Fruit fly (Drosophila melanogaster) whole organism, pupa: ENCODE data around the gene Rnb.

Source experiments
- CG10348 ChIP-seq: fragments of 200-800 bp; sonication (Bioruptor generic); IDR thresholded peaks from 2 replicates; pipeline ENCODE4 v1.3.6; 2022; ENCODE audit warnings: missing biosample characterization, missing genetic modification characterization
- CG12605 ChIP-seq: fragments of 200-800 bp; sonication (Bioruptor generic); IDR thresholded peaks from 2 replicates; pipeline ENCODE4 v1.3.6; 2022; ENCODE audit warnings: missing biosample characterization, missing genetic modification characterization
- CG13204 ChIP-seq: fragments of 200-800 bp; sonication (Bioruptor generic); optimal IDR thresholded peaks from 2 replicates; lab custom pipeline; 2018; ENCODE audit warnings: missing biosample characterization, mild to moderate bottlenecking, missing genetic modification characterization, moderate library complexity
- CG14655 ChIP-seq: fragments of 200-800 bp; sonication (Bioruptor generic); optimal IDR thresholded peaks from 3 replicates; lab custom pipeline; 2017; ENCODE audit warnings: mild to moderate bottlenecking, missing biosample characterization, missing genetic modification reagents, missing genetic modification characterization
- CG15710 ChIP-seq: fragments of 200-800 bp; sonication (Bioruptor generic); optimal IDR thresholded peaks from 2 replicates; lab custom pipeline; 2018; ENCODE audit warnings: missing biosample characterization, mild to moderate bottlenecking, missing genetic modification characterization, moderate library complexity
- CG17806 ChIP-seq: fragments of 200-800 bp; sonication (Bioruptor generic); optimal IDR thresholded peaks from 2 replicates; lab custom pipeline; 2018; ENCODE audit warnings: missing biosample characterization, mild to moderate bottlenecking, missing genetic modification characterization, moderate library complexity
- CG32121 ChIP-seq: fragments of 200-800 bp; sonication (Bioruptor generic); IDR thresholded peaks from 2 replicates; pipeline ENCODE4 v1.3.6; 2022; ENCODE audit warnings: missing biosample characterization, missing genetic modification characterization
- CG34367 ChIP-seq: fragments of 200-800 bp; sonication (Bioruptor generic); optimal IDR thresholded peaks from 2 replicates; lab custom pipeline; 2018; ENCODE audit warnings: missing biosample characterization, mild to moderate bottlenecking, missing genetic modification characterization
- CG4496 ChIP-seq: fragments of 200-800 bp; sonication (Bioruptor generic); IDR thresholded peaks from 3 replicates; pipeline ENCODE4 v1.3.6; 2022; ENCODE audit warnings: missing biosample characterization, missing genetic modification characterization
- CG8159 ChIP-seq: fragments of 200-800 bp; sonication (Bioruptor generic); optimal IDR thresholded peaks from 3 replicates; lab custom pipeline; 2018; ENCODE audit warnings: missing biosample characterization, mild to moderate bottlenecking, missing genetic modification characterization, moderate library complexity
- CG8301 ChIP-seq: fragments of 200-800 bp; sonication (Bioruptor generic); optimal IDR thresholded peaks from 2 replicates; lab custom pipeline; 2018; ENCODE audit warnings: missing biosample characterization, mild to moderate bottlenecking, missing genetic modification characterization
- CG9948 ChIP-seq: fragments of 200-800 bp; sonication (Bioruptor generic); optimal IDR thresholded peaks from 2 replicates; lab custom pipeline; 2018; ENCODE audit warnings: missing biosample characterization, mild to moderate bottlenecking, missing genetic modification characterization, moderate library complexity
- D1 ChIP-seq: fragments of 200-800 bp; sonication (Bioruptor generic); optimal IDR thresholded peaks from 2 replicates; lab custom pipeline; 2018; ENCODE audit warnings: missing biosample characterization, mild to moderate bottlenecking, missing genetic modification characterization, moderate library complexity
- EcR ChIP-seq: fragments of 200-800 bp; sonication (Bioruptor generic); optimal IDR thresholded peaks from 3 replicates; lab custom pipeline; 2019; ENCODE audit warnings: missing biosample characterization, missing genetic modification characterization, mild to moderate bottlenecking, moderate library complexity, missing genetic modification reagents
- Ets98B ChIP-seq: fragments of 200-800 bp; sonication (Bioruptor generic); IDR thresholded peaks from 2 replicates; pipeline ENCODE4 v1.3.6; 2022; ENCODE audit warnings: missing biosample characterization, missing genetic modification characterization
- Pif1A ChIP-seq: fragments of 200-800 bp; sonication (Bioruptor generic); optimal IDR thresholded peaks from 3 replicates; lab custom pipeline; 2016; ENCODE audit warnings: missing biosample characterization, missing genetic modification characterization
- Pif1B ChIP-seq: fragments of 200-800 bp; sonication (Bioruptor generic); optimal IDR thresholded peaks from 3 replicates; lab custom pipeline; 2016; ENCODE audit warnings: missing biosample characterization, missing genetic modification characterization
- Snoo ChIP-seq: fragments of 200-800 bp; sonication (Bioruptor generic); optimal IDR thresholded peaks from 3 replicates; lab custom pipeline; 2017; ENCODE audit warnings: missing biosample characterization, mild to moderate bottlenecking, missing genetic modification characterization, inconsistent platforms
- fd96Ca ChIP-seq: fragments of 200-800 bp; sonication (Bioruptor generic); IDR thresholded peaks from 3 replicates; pipeline ENCODE4 v1.3.6; 2022; ENCODE audit warnings: missing biosample characterization, missing genetic modification characterization
- gl ChIP-seq: fragments of 200-800 bp; sonication (Bioruptor generic); optimal IDR thresholded peaks from 2 replicates; lab custom pipeline; 2018; ENCODE audit warnings: missing biosample characterization, mild to moderate bottlenecking, missing genetic modification characterization
- rn ChIP-seq: fragments of 200-800 bp; sonication (Bioruptor generic); IDR thresholded peaks from 2 replicates; pipeline ENCODE4 v1.3.6; 2022; ENCODE audit warnings: missing biosample characterization, missing genetic modification characterization

Rnb gene

DNA sequence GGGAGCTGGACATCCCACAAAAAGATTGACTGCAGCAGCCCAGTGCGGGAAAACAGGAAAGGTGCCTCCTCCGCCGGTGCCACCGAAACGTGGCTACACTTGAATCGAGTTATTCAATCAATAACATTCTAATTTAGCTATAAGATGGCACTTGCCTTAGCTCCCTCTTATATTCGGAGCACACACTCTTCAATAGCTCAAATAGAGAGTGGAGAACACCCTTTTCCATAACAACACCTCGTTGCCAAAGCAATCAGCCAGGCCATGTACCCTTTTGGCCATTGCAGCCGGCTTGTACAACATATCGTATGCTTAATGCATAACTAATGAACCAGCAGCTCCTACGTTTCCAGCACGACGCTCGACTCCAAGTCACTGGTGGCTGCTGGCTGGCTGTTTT, 38.6 kb upstream of the Rnb start:
- TF ChIP-seq CG8301 (tag; lab: Kevin White, UChicago) (peak; percentile 30), CG8159 (tag; lab: Kevin White, UChicago) (no peak), CG34367 (no peak), fd96Ca (peak; percentile 60), CG17806 (tag; lab: Kevin White, UChicago) (no peak), Snoo (tag; lab: Kevin White, UChicago) (no peak), rn (GFP tag; lab: Robert Waterston, UW) (no peak), Pif1A (GFP tag; lab: Kevin White, UChicago) (no peak), Pif1B (GFP tag; lab: Kevin White, UChicago) (no peak), CG9948 (no peak), gl (tag; lab: Kevin White, UChicago) (no peak), CG13204 (no peak), D1 (tag; lab: Kevin White, UChicago) (no peak), CG15710 (tag; lab: Kevin White, UChicago) (no peak), CG32121 (peak; percentile 46; the same call in 1 of the 2 replicates), CG10348 (GFP tag; lab: Robert Waterston, UW) (no peak), CG12605 (GFP tag; lab: Robert Waterston, UW) (no peak), CG14655 (GFP tag; lab: Kevin White, UChicago) (peak; percentile 49), Ets98B (GFP tag; lab: Robert Waterston, UW) (0 out of 2 replicates have a peak, but pooled peaks have one; percentile 33), EcR (GFP tag; lab: Kevin White, UChicago) (no peak), CG4496 (GFP tag; lab: Robert Waterston, UW) (peak; percentile 38; the same call in 1 of the 3 replicates)

DNA sequence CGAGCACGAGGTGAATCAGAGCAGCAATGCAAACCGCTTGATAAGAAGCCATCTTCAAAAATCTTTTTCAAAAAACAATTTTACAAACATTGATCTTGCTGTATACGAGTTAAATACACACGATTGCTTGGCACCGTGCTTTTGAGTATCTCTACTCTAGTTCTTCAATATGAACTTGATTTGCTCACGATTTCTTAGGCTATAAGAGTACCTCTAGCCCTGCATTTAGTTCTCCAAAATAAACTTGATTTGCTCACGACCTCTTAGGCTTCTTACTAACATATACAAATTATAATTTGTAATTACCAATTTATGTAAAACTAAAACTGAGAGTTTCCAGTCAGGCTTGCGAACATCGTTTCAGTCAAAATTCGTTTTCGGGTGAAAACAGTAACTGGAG, 37.0 kb upstream of the Rnb start, which contains the start of gene CG42592:
Gene CG42592 (minus strand): TSS at position 101 of the 400 bp plus-strand sequence.
- no peak for TF ChIP-seq Pif1A (GFP tag; lab: Kevin White, UChicago)
- no peak for TF ChIP-seq CG34367
- TF ChIP-seq CG8301 (tag; lab: Kevin White, UChicago) = no peak
- TF ChIP-seq CG10348 (GFP tag; lab: Robert Waterston, UW) = no peak
- TF ChIP-seq D1 (tag; lab: Kevin White, UChicago) = no peak
- TF ChIP-seq EcR (GFP tag; lab: Kevin White, UChicago) = no peak
- no peak for TF ChIP-seq CG32121
- no peak for TF ChIP-seq CG13204
- TF ChIP-seq CG8159 (tag; lab: Kevin White, UChicago) = no peak
- no peak for TF ChIP-seq Pif1B (GFP tag; lab: Kevin White, UChicago)
- TF ChIP-seq CG15710 (tag; lab: Kevin White, UChicago) = no peak
- TF ChIP-seq gl (tag; lab: Kevin White, UChicago) = no peak

DNA sequence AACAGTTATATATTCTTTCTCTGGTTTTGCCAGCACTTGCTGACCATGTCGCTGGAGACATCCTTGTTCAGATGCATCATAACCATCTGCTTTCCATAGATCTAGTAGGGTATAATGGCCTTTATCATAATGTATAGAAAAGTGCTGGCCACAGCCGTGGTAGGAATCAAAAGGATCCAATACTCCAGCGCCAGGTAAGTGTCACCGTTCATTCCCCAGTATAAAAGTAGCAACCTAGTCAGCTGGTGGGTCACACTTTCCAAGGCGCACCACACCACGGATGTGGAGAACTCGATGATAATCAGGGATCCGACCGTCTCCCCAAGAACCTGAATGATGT, 36.5 kb upstream of the Rnb start, which contains the start of gene Prtl99C:
Gene Prtl99C (plus strand): TSS at position 241 of the 340 bp plus-strand sequence.
- no peak for TF ChIP-seq gl (tag; lab: Kevin White, UChicago)
- TF ChIP-seq CG15710 (tag; lab: Kevin White, UChicago) = no peak
- no peak for TF ChIP-seq CG17806 (tag; lab: Kevin White, UChicago)
- TF ChIP-seq CG12605 (GFP tag; lab: Robert Waterston, UW) = no peak
- TF ChIP-seq CG34367 = no peak
- TF ChIP-seq CG8159 (tag; lab: Kevin White, UChicago) = no peak
- no peak for TF ChIP-seq rn (GFP tag; lab: Robert Waterston, UW)
- no peak for TF ChIP-seq CG13204
- no peak for TF ChIP-seq EcR (GFP tag; lab: Kevin White, UChicago)
- no peak for TF ChIP-seq D1 (tag; lab: Kevin White, UChicago)
- no peak for TF ChIP-seq CG10348 (GFP tag; lab: Robert Waterston, UW)
- no peak for TF ChIP-seq Pif1B (GFP tag; lab: Kevin White, UChicago)
- no peak for TF ChIP-seq Ets98B (GFP tag; lab: Robert Waterston, UW)
- no peak for TF ChIP-seq Pif1A (GFP tag; lab: Kevin White, UChicago)
- TF ChIP-seq CG4496 (GFP tag; lab: Robert Waterston, UW) = no peak
- TF ChIP-seq fd96Ca = no peak
- TF ChIP-seq, all 21 proteins: peak for 0

DNA sequence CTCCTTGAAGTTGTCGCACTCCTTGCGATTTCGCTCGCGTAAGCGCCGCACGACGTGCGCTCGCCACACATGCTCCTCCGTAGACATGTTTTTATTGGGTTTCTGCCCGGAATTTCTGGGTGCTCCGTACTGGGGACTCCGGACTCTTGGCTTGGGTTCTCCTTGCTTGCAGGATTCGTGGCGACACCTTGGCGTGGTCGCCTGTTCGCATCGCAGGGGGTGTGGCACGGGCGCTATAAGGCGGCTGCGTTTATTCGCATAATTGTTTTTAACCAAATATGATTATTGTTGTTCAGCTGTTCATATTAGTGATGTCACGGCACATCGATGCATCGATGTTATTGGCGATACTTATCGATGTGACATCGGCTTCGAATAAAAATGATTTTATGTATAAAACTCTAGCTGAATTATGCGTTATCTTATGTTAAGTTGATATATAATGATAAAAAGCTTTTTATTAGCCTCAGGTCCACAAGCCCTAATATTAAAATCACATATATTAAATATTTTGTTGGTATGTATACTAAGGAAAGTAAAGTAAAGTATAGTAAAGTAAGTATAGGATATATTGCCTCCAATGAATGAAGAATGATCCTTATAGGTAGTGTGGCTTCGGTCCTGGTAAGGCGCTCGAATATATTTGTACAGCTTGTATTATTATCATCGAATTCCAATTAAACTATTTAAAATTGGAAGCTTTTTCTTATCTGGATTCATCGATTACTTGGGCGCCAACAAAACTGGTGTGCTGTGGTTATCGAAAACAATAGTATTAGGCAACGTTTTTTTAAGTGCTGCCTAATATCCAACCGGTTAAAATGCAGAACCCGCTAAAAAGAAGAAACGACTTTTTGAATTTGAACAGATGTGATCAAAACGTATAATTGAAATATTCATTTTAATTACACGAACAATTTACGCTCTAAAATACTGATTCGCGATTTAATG, 35.9 kb upstream of the Rnb start, which contains the start of gene Atg16:
Gene Atg16 (minus strand): TSS at position 343 of the 951 bp plus-strand sequence.
- no peak for TF ChIP-seq Ets98B (GFP tag; lab: Robert Waterston, UW)
- TF ChIP-seq Snoo (tag; lab: Kevin White, UChicago) = no peak
- TF ChIP-seq CG8159 (tag; lab: Kevin White, UChicago) = no peak
- no peak for TF ChIP-seq CG9948
- TF ChIP-seq CG10348 (GFP tag; lab: Robert Waterston, UW) = no peak

DNA sequence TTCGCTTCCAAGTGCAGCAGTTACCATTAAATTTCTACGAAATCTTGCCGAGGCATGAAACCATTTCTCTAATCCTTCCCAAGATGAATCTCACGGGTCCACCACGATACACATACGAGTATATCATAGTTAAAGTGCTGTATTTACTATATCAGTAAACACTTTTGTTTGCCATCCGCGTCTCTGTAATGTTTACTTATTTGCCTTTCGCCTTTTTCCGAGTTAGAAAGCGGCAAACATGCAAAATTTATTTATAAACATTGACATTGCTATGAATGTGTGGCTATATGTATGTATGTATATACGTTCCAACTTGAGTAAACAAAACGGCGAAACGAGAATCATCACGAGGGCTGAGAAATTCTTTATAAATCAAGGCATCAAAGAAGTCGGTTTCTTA, 31.8 kb upstream of the Rnb start:
- peak; percentile 6 for TF ChIP-seq CG14655 (GFP tag; lab: Kevin White, UChicago)
- no peak for TF ChIP-seq CG15710 (tag; lab: Kevin White, UChicago)
